Worm (Caenorhabditis elegans) whole organism, young adult: Measurements from ENCODE around the gene msp-50.
A peak's percentile ranks its signal among the peaks of the same experiment; 100 is the strongest.

Source experiments
- B0336.3 ChIP-seq: fragments of 200-800 bp; sonication (Bioruptor generic); IDR thresholded peaks from 2 replicates; pipeline ENCODE4 v1.3.6; 2022; ENCODE audit warnings: missing genetic modification characterization, missing compliant biosample characterization
- F10E7.11 ChIP-seq: sonication (generic microtip); optimal IDR thresholded peaks from 2 replicates; lab custom pipeline; 2017; ENCODE audit warnings: mild to moderate bottlenecking, missing genetic modification characterization, moderate library complexity, missing compliant biosample characterization
- F57C9.4 ChIP-seq: sonication (generic microtip); optimal IDR thresholded peaks from 2 replicates; lab custom pipeline; 2017; ENCODE audit warnings: mild to moderate bottlenecking, missing genetic modification characterization, missing compliant biosample characterization
- K11D2.4 ChIP-seq: fragments of 200-800 bp; sonication (Bioruptor generic); IDR thresholded peaks from 2 replicates; pipeline ENCODE4 v1.3.6; 2022; ENCODE audit warnings: missing genetic modification reagents, missing genetic modification characterization, missing compliant biosample characterization
- T26A5.8 ChIP-seq: sonication (generic microtip); optimal IDR thresholded peaks from 2 replicates; lab custom pipeline; 2016; ENCODE audit warnings: missing genetic modification characterization, missing compliant biosample characterization
- Y53F4B.3 ChIP-seq: fragments of 200-800 bp; sonication (Bioruptor generic); IDR thresholded peaks from 2 replicates; pipeline ENCODE4 v1.3.6; 2022; ENCODE audit warnings: missing genetic modification reagents, missing genetic modification characterization, missing compliant biosample characterization
- Y79H2A.3 ChIP-seq: fragments of 200-800 bp; sonication (Bioruptor generic); conservative IDR thresholded peaks from 2 replicates; pipeline ENCODE4 v1.3.6; 2022; ENCODE audit warnings: missing genetic modification reagents, missing genetic modification characterization, missing compliant biosample characterization
- Y95B8A.8 ChIP-seq: fragments of 200-800 bp; sonication (Bioruptor generic); IDR thresholded peaks from 2 replicates; pipeline ENCODE4 v1.3.6; 2022; ENCODE audit warnings: missing genetic modification reagents, missing genetic modification characterization, missing compliant biosample characterization
- aptf-3 ChIP-seq: fragments of 200-800 bp; sonication (Bioruptor generic); IDR thresholded peaks from 2 replicates; pipeline ENCODE4 v1.3.6; 2022; ENCODE audit warnings: missing genetic modification characterization, missing compliant biosample characterization
- attf-5 ChIP-seq: fragments of 200-800 bp; sonication (Bioruptor generic); optimal IDR thresholded peaks from 2 replicates; lab custom pipeline; 2018; ENCODE audit warnings: mild to moderate bottlenecking, missing genetic modification characterization, missing compliant biosample characterization
- bed-2 ChIP-seq: fragments of 200-800 bp; sonication (Bioruptor generic); IDR thresholded peaks from 2 replicates; pipeline ENCODE4 v1.3.6; 2022; ENCODE audit warnings: missing genetic modification reagents, missing genetic modification characterization, missing compliant biosample characterization
- ccch-3 ChIP-seq: fragments of 200-800 bp; sonication (Bioruptor generic); optimal IDR thresholded peaks from 2 replicates; lab custom pipeline; 2018; ENCODE audit warnings: mild to moderate bottlenecking, missing genetic modification characterization, missing compliant biosample characterization
- cebp-1 ChIP-seq, 2 experiments: fragments of 200-800 bp in 1 of 2; sonication (Bioruptor generic) in 1 of 2; sonication (generic microtip) in 1 of 2; IDR thresholded peaks in 1 of 2; optimal IDR thresholded peaks in 1 of 2; 2 replicates each; pipeline versions ENCODE4 v1.3.6 to Lab custom; 2017 to 2022; ENCODE audit warnings: missing compliant biosample characterization in 2 of 2, missing genetic modification characterization in 2 of 2, mild to moderate bottlenecking in 1 of 2, missing genetic modification reagents in 1 of 2, moderate library complexity in 1 of 2
- dpff-1 ChIP-seq: sonication (generic microtip); optimal IDR thresholded peaks from 2 replicates; lab custom pipeline; 2017; ENCODE audit warnings: mild to moderate bottlenecking, missing genetic modification characterization, missing compliant biosample characterization
- egl-18 ChIP-seq: fragments of 200-800 bp; sonication (Bioruptor generic); IDR thresholded peaks from 2 replicates; pipeline ENCODE4 v1.3.6; 2022; ENCODE audit warnings: missing genetic modification reagents, missing genetic modification characterization, missing compliant biosample characterization
- fkh-3 ChIP-seq: sonication (generic microtip); optimal IDR thresholded peaks from 2 replicates; lab custom pipeline; 2016; ENCODE audit warnings: mild to moderate bottlenecking, missing genetic modification characterization, missing compliant biosample characterization
- hlh-26 ChIP-seq: fragments of 200-800 bp; sonication (Bioruptor generic); conservative IDR thresholded peaks from 2 replicates; pipeline ENCODE4 v1.3.6; 2022; ENCODE audit warnings: missing genetic modification reagents, missing genetic modification characterization, missing compliant biosample characterization
- hmg-1.2 ChIP-seq: fragments of 200-800 bp; sonication (Bioruptor generic); IDR thresholded peaks from 2 replicates; pipeline ENCODE4 v1.3.6; 2022; ENCODE audit warnings: missing genetic modification reagents, missing genetic modification characterization, missing compliant biosample characterization
- hsf-1 ChIP-seq: fragments of 200-800 bp; sonication (Bioruptor generic); IDR thresholded peaks from 2 replicates; pipeline ENCODE4 v1.3.6; 2022; ENCODE audit warnings: missing genetic modification reagents, missing genetic modification characterization, missing compliant biosample characterization
- lag-1 ChIP-seq: fragments of 200-800 bp; sonication (Bioruptor generic); IDR thresholded peaks from 2 replicates; pipeline ENCODE4 v1.3.6; 2022; ENCODE audit warnings: missing genetic modification reagents, missing genetic modification characterization, missing compliant biosample characterization
- lin-35 ChIP-seq, 3 experiments: fragments of 150-350 bp in 2 of 3; sonication (generic microtip) in 1 of 3; optimal IDR thresholded peaks; 2 replicates each; lab custom pipeline; 2014 to 2018; ENCODE audit warnings: missing biosample characterization in 3 of 3, missing genetic modification characterization in 3 of 3, missing genetic modification reagents in 3 of 3
- lin-54 ChIP-seq: fragments of 200-800 bp; sonication (Bioruptor generic); optimal IDR thresholded peaks from 2 replicates; lab custom pipeline; 2018; ENCODE audit warnings: mild to moderate bottlenecking, missing genetic modification characterization, missing compliant biosample characterization
- nfya-1 ChIP-seq: sonication (generic microtip); optimal IDR thresholded peaks from 2 replicates; lab custom pipeline; 2017; ENCODE audit warnings: antibody characterized with exemption, missing compliant biosample characterization, missing genetic modification characterization, borderline replicate concordance; ENCODE audit not compliant: insufficient read depth
- nfyb-1 ChIP-seq: fragments of 200-800 bp; sonication (Bioruptor generic); IDR thresholded peaks from 2 replicates; pipeline ENCODE4 v1.3.6; 2022; ENCODE audit warnings: missing genetic modification reagents, missing genetic modification characterization, missing compliant biosample characterization
- nhr-120 ChIP-seq: fragments of 200-800 bp; sonication (Bioruptor generic); IDR thresholded peaks from 2 replicates; pipeline ENCODE4 v1.3.6; 2022; ENCODE audit warnings: missing genetic modification characterization, missing compliant biosample characterization
- nhr-80 ChIP-seq: sonication (generic microtip); optimal IDR thresholded peaks from 2 replicates; lab custom pipeline; 2016; ENCODE audit warnings: missing genetic modification characterization, missing compliant biosample characterization
- nhr-90 ChIP-seq: sonication (generic microtip); optimal IDR thresholded peaks from 2 replicates; lab custom pipeline; 2016; ENCODE audit warnings: missing genotype, mild to moderate bottlenecking, missing genetic modification characterization, missing compliant biosample characterization
- rcor-1 ChIP-seq: fragments of 200-800 bp; sonication (Bioruptor generic); IDR thresholded peaks from 2 replicates; pipeline ENCODE4 v1.3.6; 2022; ENCODE audit warnings: missing genetic modification reagents, missing genetic modification characterization, missing compliant biosample characterization
- somi-1 ChIP-seq: fragments of 200-800 bp; sonication (Bioruptor generic); optimal IDR thresholded peaks from 2 replicates; lab custom pipeline; 2018; ENCODE audit warnings: mild to moderate bottlenecking, missing genetic modification characterization, missing compliant biosample characterization
- tbp1 ChIP-seq: fragments of 200-800 bp; sonication (Bioruptor generic); optimal IDR thresholded peaks from 2 replicates; lab custom pipeline; 2018; ENCODE audit warnings: mild to moderate bottlenecking, missing genetic modification characterization, missing compliant biosample characterization
- tlf-1 ChIP-seq: fragments of 200-800 bp; sonication (Bioruptor generic); optimal IDR thresholded peaks from 2 replicates; lab custom pipeline; 2018; ENCODE audit warnings: mild to moderate bottlenecking, missing genetic modification characterization, missing compliant biosample characterization
- unc-130 ChIP-seq: sonication (generic microtip); optimal IDR thresholded peaks from 2 replicates; lab custom pipeline; 2016; ENCODE audit warnings: missing genetic modification reagents, missing genetic modification characterization, missing compliant biosample characterization
- unc-62 ChIP-seq: fragments of 150-350 bp; optimal IDR thresholded peaks from 2 replicates; lab custom pipeline; 2014; ENCODE audit warnings: missing biosample characterization, missing genetic modification reagents, missing genetic modification characterization
- xnd-1 ChIP-seq: sonication (generic microtip); optimal IDR thresholded peaks from 2 replicates; lab custom pipeline; 2016; ENCODE audit warnings: missing genotype, missing genetic modification reagents, missing genetic modification characterization, missing compliant biosample characterization
- ztf-3 ChIP-seq: fragments of 200-800 bp; sonication (Bioruptor generic); optimal IDR thresholded peaks from 2 replicates; lab custom pipeline; 2018; ENCODE audit warnings: mild to moderate bottlenecking, missing genetic modification characterization, missing compliant biosample characterization
- ztf-6 ChIP-seq: fragments of 200-800 bp; sonication (Bioruptor generic); IDR thresholded peaks from 2 replicates; pipeline ENCODE4 v1.3.6; 2022; ENCODE audit warnings: missing genetic modification reagents, missing genetic modification characterization, missing compliant biosample characterization

Gene msp-50

DNA sequence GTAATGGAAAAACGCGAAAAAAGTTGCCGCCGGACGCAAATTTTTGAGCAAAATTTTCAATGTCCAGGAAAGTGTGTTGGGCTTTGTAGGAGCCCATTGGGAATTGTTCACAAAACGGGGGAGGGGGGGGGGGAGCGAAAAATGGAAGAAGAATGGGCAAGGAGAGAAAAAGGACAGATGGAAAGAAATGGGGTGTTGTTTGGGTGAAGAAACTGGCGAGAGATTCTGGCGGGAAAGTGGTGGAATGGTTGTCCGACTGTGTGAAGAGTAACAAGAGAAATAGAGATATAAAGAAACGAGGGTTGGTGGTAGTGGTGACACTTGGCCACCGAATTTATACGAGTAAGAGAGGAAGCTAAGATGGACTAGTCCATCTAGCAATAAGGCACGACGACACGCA, 26.7 kb downstream of the msp-50 start:
- TF ChIP-seq hmg-1.2 (GFP tag; lab: Robert Waterston, UW) (peak; percentile 36; the same call in 1 of the 2 replicates), nfyb-1 (GFP tag; lab: Robert Waterston, UW) (0 out of 2 replicates have a peak, but pooled peaks have one; percentile 43), rcor-1 (GFP tag; lab: Robert Waterston, UW) (no peak)

DNA sequence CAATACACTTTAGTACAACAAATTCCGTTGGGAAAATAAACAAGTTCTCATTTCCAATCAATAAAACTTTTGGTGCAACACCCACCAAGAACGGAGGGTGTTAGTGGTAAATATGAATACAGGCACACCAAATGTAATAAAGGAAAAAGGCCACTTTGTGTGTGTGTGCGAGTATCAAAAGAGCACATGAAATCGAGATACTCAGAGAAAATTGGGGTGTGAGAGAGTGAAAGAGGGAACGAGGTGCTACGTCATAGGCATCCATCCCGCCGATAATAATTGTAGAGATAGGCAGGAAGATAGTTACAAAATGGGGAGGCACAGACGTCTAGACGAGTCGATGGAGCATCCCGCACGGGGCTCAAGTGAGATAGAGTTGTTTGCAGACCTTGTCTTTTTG, 28.2 kb downstream of the msp-50 start:
- TF ChIP-seq nhr-80 (tag; lab: Kevin White, UChicago) (peak; percentile 55), cebp-1 (GFP tag; IDR thresholded peaks at IDR 0.05; lab: Robert Waterston, UW) (no peak), cebp-1 (tag; optimal IDR thresholded peaks at IDR 0.05; lab: Kevin White, UChicago) (peak; percentile 21), B0336.3 (GFP tag; lab: Robert Waterston, UW) (0 out of 2 replicates have a peak, but pooled peaks have one; percentile 21), hmg-1.2 (GFP tag; lab: Robert Waterston, UW) (peak; percentile 77), bed-2 (GFP tag; lab: Robert Waterston, UW) (no peak)

DNA sequence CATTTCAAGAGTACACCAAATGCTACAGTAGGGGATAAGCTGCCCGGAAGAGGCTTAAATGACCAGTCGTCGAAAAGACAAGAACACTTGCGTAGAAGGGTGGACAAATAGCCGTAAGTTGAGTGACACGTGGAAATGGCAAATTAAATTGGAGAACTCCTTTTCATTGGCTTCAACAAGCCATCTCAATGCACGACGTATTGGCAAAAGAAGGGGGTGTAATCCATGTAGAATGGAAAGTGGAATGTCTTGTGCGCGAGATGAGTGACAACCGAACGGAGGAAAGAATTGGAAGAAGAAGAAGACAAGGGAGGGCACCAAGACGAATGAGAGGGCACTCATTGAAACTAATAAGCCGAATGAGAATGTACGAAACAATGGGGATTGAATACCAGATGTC, 29.1 kb downstream of the msp-50 start:
- TF ChIP-seq xnd-1 (tag; lab: Kevin White, UChicago): no peak
- TF ChIP-seq ztf-3: no peak
- no peak for TF ChIP-seq aptf-3
- no peak for TF ChIP-seq nhr-80 (tag; lab: Kevin White, UChicago)
- TF ChIP-seq F57C9.4: no peak
- TF ChIP-seq T26A5.8: no peak
- TF ChIP-seq K11D2.4 (GFP tag; lab: Robert Waterston, UW): no peak
- no peak for TF ChIP-seq ccch-3 (GFP tag; lab: Kevin White, UChicago)
- TF ChIP-seq tbp1: no peak
- no peak for TF ChIP-seq attf-5 (GFP tag; lab: Kevin White, UChicago)
- TF ChIP-seq B0336.3 (GFP tag; lab: Robert Waterston, UW): no peak
- no peak for TF ChIP-seq lag-1 (GFP tag; lab: Robert Waterston, UW)
- no peak for TF ChIP-seq Y95B8A.8 (GFP tag; lab: Robert Waterston, UW)
- TF ChIP-seq hmg-1.2 (GFP tag; lab: Robert Waterston, UW): no peak
- no peak for TF ChIP-seq tlf-1
- TF ChIP-seq, all 124 proteins: peak for 0

DNA sequence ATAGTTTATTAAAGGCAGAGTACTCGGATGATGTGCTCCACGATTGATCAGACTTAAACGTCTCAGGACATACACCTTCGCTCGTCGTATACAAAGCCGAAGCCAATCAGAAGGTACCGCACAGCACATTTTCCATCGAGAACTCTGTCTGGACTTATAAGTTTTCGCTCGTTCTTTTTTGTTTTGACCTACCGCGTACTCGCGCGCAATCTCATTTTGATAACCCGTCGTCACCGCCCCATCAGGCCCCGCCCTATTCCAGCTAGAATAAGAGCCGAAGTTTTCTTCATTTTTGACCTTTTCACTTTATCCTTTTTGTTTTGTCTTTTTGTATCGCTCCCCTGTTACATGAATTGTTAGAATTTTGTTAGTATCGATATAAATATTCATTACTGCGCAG, 30.0 kb downstream of the msp-50 start, which contains the start of gene EGAP2.2:
TSS of gene EGAP2.2 (plus strand) at position 301 of the 400 bp plus-strand sequence.
- TF ChIP-seq ztf-6 (GFP tag; lab: Robert Waterston, UW): no peak
- 0 out of 2 replicates have a peak, but pooled peaks have one; percentile 50 for TF ChIP-seq egl-18 (GFP tag; lab: Robert Waterston, UW)
- TF ChIP-seq, all 124 proteins: peak for 1

DNA sequence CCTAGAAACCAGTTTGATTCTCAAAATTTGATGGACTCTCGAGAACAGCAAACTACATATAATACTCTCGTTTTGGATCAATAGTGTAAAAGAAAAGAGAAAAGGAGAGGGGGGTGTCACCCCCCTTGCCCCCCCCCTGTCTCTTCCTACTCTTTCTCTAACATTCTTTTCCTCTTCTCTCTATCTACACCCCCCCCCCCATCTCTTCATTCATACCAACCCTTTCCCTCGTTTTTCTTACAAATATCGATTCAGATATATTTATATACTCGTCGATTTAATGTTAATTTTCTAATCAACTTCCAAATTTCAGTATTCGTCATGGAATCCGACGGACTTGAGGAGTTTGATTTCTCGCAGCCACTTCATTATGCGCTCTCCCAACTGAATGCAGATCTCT, 31.5 kb downstream of the msp-50 start, which contains the start of gene EGAP2.1:
TSS of gene EGAP2.1 (plus strand) at position 301 of the 400 bp plus-strand sequence.
- TF ChIP-seq lin-35 (GFP tag; optimal IDR thresholded peaks at IDR 0.05; lab: Kevin White, UChicago) (no peak), nfya-1 (tag; lab: Kevin White, UChicago) (no peak), dpff-1 (tag; lab: Kevin White, UChicago) (no peak), nhr-90 (no peak), lin-54 (no peak), fkh-3 (tag; lab: Kevin White, UChicago) (no peak)

- TF ChIP-seq attf-5 (GFP tag; lab: Kevin White, UChicago) (no peak), bed-2 (GFP tag; lab: Robert Waterston, UW) (no peak), hlh-26 (GFP tag; lab: Robert Waterston, UW) (no peak), cebp-1 (GFP tag; IDR thresholded peaks at IDR 0.05; lab: Robert Waterston, UW) (no peak), cebp-1 (tag; optimal IDR thresholded peaks at IDR 0.05; lab: Kevin White, UChicago) (peak; percentile 74), F10E7.11 (tag; lab: Kevin White, UChicago) (no peak), hsf-1 (no peak), unc-62 (GFP tag; lab: Kevin White, UChicago) (no peak), tbp1 (no peak), unc-130 (no peak), ccch-3 (GFP tag; lab: Kevin White, UChicago) (no peak), nhr-80 (tag; lab: Kevin White, UChicago) (peak; percentile 52), Y53F4B.3 (no peak), somi-1 (no peak), Y79H2A.3 (GFP tag; lab: Robert Waterston, UW) (no peak), nhr-120 (GFP tag; lab: Robert Waterston, UW) (no peak)
Observed at ce11 chrII:5234728-5235127, 35.1 kb downstream of the msp-50 start.
